Worm (Caenorhabditis elegans) whole organism, L3 larva: ENCODE data around the gene crn-7.

Experiments
- R02D3.7 ChIP-seq: fragments of 150-350 bp; optimal IDR thresholded peaks from 2 replicates; lab custom pipeline; 2014; ENCODE audit warnings: missing biosample characterization, missing genetic modification characterization
- ama-1 ChIP-seq: fragments of 150-350 bp; optimal IDR thresholded peaks from 2 replicates; lab custom pipeline; 2018
- ceh-16 ChIP-seq: sonication (generic microtip); optimal IDR thresholded peaks from 2 replicates; lab custom pipeline; 2017; ENCODE audit warnings: missing biosample characterization, missing genetic modification characterization
- ceh-28 ChIP-seq: fragments of 150-350 bp; optimal IDR thresholded peaks from 2 replicates; lab custom pipeline; 2014; ENCODE audit warnings: missing biosample characterization, missing genetic modification reagents, missing genetic modification characterization
- ceh-82 ChIP-seq: fragments of 150-350 bp; optimal IDR thresholded peaks from 2 replicates; lab custom pipeline; 2014; ENCODE audit warnings: missing biosample characterization, missing genetic modification characterization
- ceh-9 ChIP-seq: sonication (generic microtip); optimal IDR thresholded peaks from 2 replicates; lab custom pipeline; 2018; ENCODE audit warnings: missing biosample characterization, missing genetic modification characterization
- daf-12 ChIP-seq: fragments of 150-350 bp; optimal IDR thresholded peaks from 2 replicates; lab custom pipeline; 2014; ENCODE audit warnings: missing biosample characterization, missing genetic modification reagents, missing genetic modification characterization
- egl-5 ChIP-seq: fragments of 150-350 bp; optimal IDR thresholded peaks from 2 replicates; lab custom pipeline; 2017; ENCODE audit warnings: missing biosample characterization, missing genetic modification reagents, missing genetic modification characterization, inconsistent platforms
- elt-1 ChIP-seq: fragments of 150-350 bp; optimal IDR thresholded peaks from 2 replicates; lab custom pipeline; 2014; ENCODE audit warnings: missing biosample characterization, missing genetic modification characterization
- elt-2 ChIP-seq: sonication (generic microtip); optimal IDR thresholded peaks from 2 replicates; lab custom pipeline; 2016; ENCODE audit warnings: missing genetic modification reagents, mild to moderate bottlenecking, missing genetic modification characterization, missing compliant biosample characterization
- elt-3 ChIP-seq, 3 experiments: fragments of 150-350 bp in 1 of 3; sonication (generic microtip) in 2 of 3; optimal IDR thresholded peaks; 2 replicates in 2 of 3; 4 replicates in 1 of 3; lab custom pipeline; 2014 to 2017; ENCODE audit warnings: missing biosample characterization in 3 of 3, missing genetic modification characterization in 3 of 3
- eor-1 ChIP-seq, 2 experiments: fragments of 150-350 bp; optimal IDR thresholded peaks; 2 replicates each; lab custom pipeline; 2014 to 2018; ENCODE audit warnings: missing biosample characterization in 2 of 2, missing genetic modification characterization in 2 of 2
- fkh-10 ChIP-seq: sonication (generic microtip); optimal IDR thresholded peaks from 2 replicates; lab custom pipeline; 2017; ENCODE audit warnings: missing biosample characterization, missing genetic modification reagents, missing genetic modification characterization
- fkh-2 ChIP-seq: fragments of 150-350 bp; optimal IDR thresholded peaks from 2 replicates; lab custom pipeline; 2014; ENCODE audit warnings: missing biosample characterization, missing genetic modification reagents, missing genetic modification characterization
- fos-1 ChIP-seq: fragments of 150-350 bp; optimal IDR thresholded peaks from 2 replicates; lab custom pipeline; 2014; ENCODE audit warnings: missing biosample characterization, missing genetic modification characterization
- hmg-11 ChIP-seq: sonication (generic microtip); optimal IDR thresholded peaks from 2 replicates; lab custom pipeline; 2016; ENCODE audit warnings: missing genetic modification characterization, missing compliant biosample characterization
- jun-1 ChIP-seq: fragments of 150-350 bp; optimal IDR thresholded peaks from 2 replicates; lab custom pipeline; 2014; ENCODE audit warnings: missing biosample characterization, missing genetic modification reagents, missing genetic modification characterization
- lin-15B ChIP-seq: fragments of 150-350 bp; optimal IDR thresholded peaks from 2 replicates; lab custom pipeline; 2014; ENCODE audit warnings: missing biosample characterization, missing genetic modification characterization
- lin-39 ChIP-seq: fragments of 150-350 bp; optimal IDR thresholded peaks from 2 replicates; lab custom pipeline; 2018; ENCODE audit warnings: missing biosample characterization, missing genetic modification reagents, missing genetic modification characterization
- lsy-12 ChIP-seq: sonication (generic microtip); optimal IDR thresholded peaks from 2 replicates; lab custom pipeline; 2016; ENCODE audit warnings: mild to moderate bottlenecking, missing genetic modification characterization, missing compliant biosample characterization
- mdl-1 ChIP-seq: fragments of 150-350 bp; optimal IDR thresholded peaks from 2 replicates; lab custom pipeline; 2014; ENCODE audit warnings: missing biosample characterization, missing genetic modification characterization
- nfya-1 ChIP-seq: sonication (generic microtip); optimal IDR thresholded peaks from 2 replicates; lab custom pipeline; 2017; ENCODE audit warnings: missing genetic modification characterization, mild to moderate bottlenecking, missing compliant biosample characterization, antibody characterized with exemption, moderate library complexity; ENCODE audit not compliant: insufficient read depth
- nhr-11 ChIP-seq: fragments of 150-350 bp; optimal IDR thresholded peaks from 2 replicates; lab custom pipeline; 2014; ENCODE audit warnings: missing biosample characterization, missing genetic modification characterization
- nhr-23 ChIP-seq: fragments of 150-350 bp; optimal IDR thresholded peaks from 2 replicates; lab custom pipeline; 2014; ENCODE audit warnings: missing biosample characterization, missing genetic modification reagents, missing genetic modification characterization
- nhr-237 ChIP-seq: fragments of 150-350 bp; optimal IDR thresholded peaks from 2 replicates; lab custom pipeline; 2014; ENCODE audit warnings: missing biosample characterization, missing genetic modification characterization
- nhr-25 ChIP-seq: sonication (generic microtip); optimal IDR thresholded peaks from 2 replicates; lab custom pipeline; 2017; ENCODE audit warnings: missing biosample characterization, missing genetic modification characterization
- nhr-28 ChIP-seq: fragments of 150-350 bp; optimal IDR thresholded peaks from 2 replicates; lab custom pipeline; 2014; ENCODE audit warnings: missing biosample characterization, missing genetic modification characterization
- nhr-43 ChIP-seq: sonication (generic microtip); optimal IDR thresholded peaks from 2 replicates; lab custom pipeline; 2016; ENCODE audit warnings: mild to moderate bottlenecking, missing genetic modification characterization, missing compliant biosample characterization; ENCODE audit not compliant: poor library complexity, severe bottlenecking
- nhr-67 ChIP-seq: fragments of 150-350 bp; optimal IDR thresholded peaks from 2 replicates; lab custom pipeline; 2014; ENCODE audit warnings: missing biosample characterization, missing genetic modification characterization
- nhr-76 ChIP-seq: fragments of 150-350 bp; sonication (generic microtip); optimal IDR thresholded peaks from 5 replicates; lab custom pipeline; 2014; ENCODE audit warnings: missing biosample characterization, missing genetic modification characterization
- nhr-77 ChIP-seq: fragments of 150-350 bp; optimal IDR thresholded peaks from 2 replicates; lab custom pipeline; 2014; ENCODE audit warnings: missing biosample characterization, missing genetic modification characterization
- pha-4 ChIP-seq: fragments of 150-350 bp; optimal IDR thresholded peaks from 2 replicates; lab custom pipeline; 2014; ENCODE audit warnings: missing biosample characterization, missing genetic modification reagents, missing genetic modification characterization
- pqm-1 ChIP-seq: fragments of 150-350 bp; optimal IDR thresholded peaks from 2 replicates; lab custom pipeline; 2017; ENCODE audit warnings: missing biosample characterization, missing genetic modification characterization, inconsistent platforms
- snpc-4 ChIP-seq: fragments of 150-350 bp; optimal IDR thresholded peaks from 2 replicates; lab custom pipeline; 2014; ENCODE audit warnings: missing biosample characterization, missing genetic modification characterization
- tbx-2 ChIP-seq: sonication (generic microtip); optimal IDR thresholded peaks from 2 replicates; lab custom pipeline; 2016; ENCODE audit warnings: mild to moderate bottlenecking, missing genetic modification characterization, missing compliant biosample characterization
- unc-62 ChIP-seq: fragments of 150-350 bp; sonication (generic microtip); optimal IDR thresholded peaks from 4 replicates; lab custom pipeline; 2014; ENCODE audit warnings: missing biosample characterization, missing genetic modification reagents, missing genetic modification characterization
- zag-1 ChIP-seq: fragments of 150-350 bp; optimal IDR thresholded peaks from 2 replicates; lab custom pipeline; 2014; ENCODE audit warnings: missing biosample characterization, missing genetic modification characterization
- ztf-4 ChIP-seq: fragments of 150-350 bp; optimal IDR thresholded peaks from 2 replicates; lab custom pipeline; 2014; ENCODE audit warnings: missing biosample characterization, missing genetic modification characterization

crn-7 gene

DNA sequence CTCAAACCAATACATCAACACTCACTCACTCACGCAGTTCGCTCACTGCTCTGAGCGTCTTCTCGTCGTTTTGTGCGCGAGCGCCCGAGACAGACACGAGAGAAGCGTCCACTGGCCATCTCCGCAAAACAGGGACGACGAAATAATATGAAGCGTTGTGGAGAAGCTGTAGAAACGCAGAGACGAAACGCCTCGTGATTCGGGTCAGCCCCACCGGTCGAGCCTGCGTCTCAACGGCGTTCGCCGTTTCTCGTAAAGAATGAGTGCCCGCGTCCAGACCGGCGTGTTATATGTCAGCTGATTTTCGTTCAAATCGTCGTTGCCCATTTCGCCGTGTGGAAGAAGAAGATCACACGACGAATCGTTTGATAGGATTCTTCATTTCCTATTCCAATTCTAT, 40.8 kb upstream of the crn-7 start, which contains the start of gene fbxl-1:
fbxl-1 (plus strand) TSS at position 320 of the 400 bp plus-strand sequence.
- TF ChIP-seq zag-1 (tag; lab: Kevin White, UChicago), result no peak
- TF ChIP-seq hmg-11, result peak; percentile 94
- TF ChIP-seq unc-62 (GFP tag; lab: Kevin White, UChicago), result peak; percentile 38
- TF ChIP-seq ceh-82, result no peak
- TF ChIP-seq tbx-2 (tag; lab: Kevin White, UChicago), result peak; percentile 20
- TF ChIP-seq R02D3.7 (tag; lab: Kevin White, UChicago), result peak; percentile 33
- TF ChIP-seq pha-4 (tag; lab: Kevin White, UChicago), result peak; percentile 87
- TF ChIP-seq nhr-237 (tag; lab: Kevin White, UChicago), result no peak
- TF ChIP-seq ceh-16 (tag; lab: Kevin White, UChicago), result no peak
- peak; percentile 33 for TF ChIP-seq ceh-28
- TF ChIP-seq lin-39, result peak; percentile 64
- TF ChIP-seq elt-2 (tag; lab: Kevin White, UChicago), result peak; percentile 66
- no peak for TF ChIP-seq nhr-77 (tag; lab: Kevin White, UChicago)
- peak; percentile 36 for TF ChIP-seq elt-1 (tag; lab: Kevin White, UChicago)
- TF ChIP-seq lin-15B (tag; lab: Kevin White, UChicago), result peak; percentile 73
- peak; percentile 59 for TF ChIP-seq mdl-1
- no peak for TF ChIP-seq nhr-11 (tag; lab: Kevin White, UChicago)
- TF ChIP-seq nhr-76 (tag; lab: Kevin White, UChicago), result no peak
- TF ChIP-seq nhr-43 (tag; lab: Kevin White, UChicago), result peak; percentile 63
- TF ChIP-seq egl-5 (tag; lab: Kevin White, UChicago), result peak; percentile 84
- peak; percentile 64 for TF ChIP-seq snpc-4 (tag; lab: Kevin White, UChicago)
- TF ChIP-seq nfya-1 (tag; lab: Kevin White, UChicago), result peak; percentile 92
- peak; percentile 93 for TF ChIP-seq jun-1 (tag; lab: Kevin White, UChicago)
- TF ChIP-seq ztf-4 (tag; lab: Kevin White, UChicago), result peak; percentile 12
- no peak for TF ChIP-seq fkh-2 (tag; lab: Kevin White, UChicago)
- TF ChIP-seq eor-1 (tag; optimal IDR thresholded peaks at IDR 0.05; lab: Kevin White, UChicago), result no peak
- TF ChIP-seq daf-12 (tag; lab: Kevin White, UChicago), result no peak
- peak; percentile 47 for TF ChIP-seq fkh-10
- TF ChIP-seq lsy-12 (tag; lab: Kevin White, UChicago), result peak; percentile 74
- no peak for TF ChIP-seq nhr-28 (tag; lab: Kevin White, UChicago)
- TF ChIP-seq elt-3 (tag; optimal IDR thresholded peaks at IDR 0.05; lab: Kevin White, UChicago), result no peak
- TF ChIP-seq pqm-1, result peak; percentile 55
- no peak for TF ChIP-seq nhr-67 (tag; lab: Kevin White, UChicago)
- TF ChIP-seq ceh-9, result no peak
- TF ChIP-seq nhr-23, result peak; percentile 52
- TF ChIP-seq nhr-25 (tag; lab: Kevin White, UChicago), result peak; percentile 26
- TF ChIP-seq fos-1, result no peak
- TF ChIP-seq, all 47 proteins: peak for 22

DNA sequence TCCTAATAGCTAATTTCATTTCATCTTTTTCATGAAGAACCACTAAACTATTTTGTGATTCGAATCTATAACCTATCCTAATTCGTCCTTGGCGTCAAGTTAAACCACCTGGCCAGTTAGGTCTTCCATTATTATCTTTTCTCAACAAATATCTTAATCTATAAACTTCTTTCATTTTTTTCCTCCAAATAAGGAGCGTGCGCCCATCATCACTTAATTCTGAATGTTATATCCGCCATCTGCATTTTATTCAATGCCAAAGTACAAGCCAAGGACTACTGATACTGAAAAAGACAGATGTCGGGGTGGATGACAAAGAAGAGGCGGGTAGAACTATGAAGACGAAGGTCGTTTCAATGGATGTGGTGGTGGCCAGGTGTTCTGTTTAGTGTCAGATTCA, 39.4 kb upstream of the crn-7 start:
- TF ChIP-seq snpc-4 (tag; lab: Kevin White, UChicago), result no peak
- no peak for TF ChIP-seq lin-15B (tag; lab: Kevin White, UChicago)
- no peak for TF ChIP-seq nhr-237 (tag; lab: Kevin White, UChicago)
- TF ChIP-seq fos-1, result no peak
- TF ChIP-seq egl-5 (tag; lab: Kevin White, UChicago), result peak; percentile 25
- peak; percentile 2 for TF ChIP-seq nhr-23
- TF ChIP-seq lsy-12 (tag; lab: Kevin White, UChicago), result no peak
- TF ChIP-seq nhr-25 (tag; lab: Kevin White, UChicago), result peak; percentile 48
- no peak for TF ChIP-seq nhr-11 (tag; lab: Kevin White, UChicago)

DNA sequence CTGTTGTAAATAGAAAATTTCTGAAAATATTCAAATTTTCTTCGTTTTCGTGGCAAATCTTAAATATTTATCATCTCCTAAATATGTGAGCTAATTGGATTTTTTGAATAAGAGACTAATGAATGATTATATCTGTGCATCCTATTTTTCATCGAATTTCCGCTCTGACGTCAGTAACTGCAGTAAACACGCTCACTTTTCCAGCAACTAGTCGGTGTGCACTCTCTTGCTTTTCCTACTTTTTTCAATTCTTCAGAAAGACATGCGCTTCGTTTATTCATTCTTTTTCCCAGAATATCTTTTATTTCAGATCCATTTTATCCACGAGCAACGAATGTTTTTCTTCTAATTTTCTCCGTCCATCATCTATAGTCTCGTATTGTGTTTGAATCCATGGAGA, 38.9 kb upstream of the crn-7 start:
- TF ChIP-seq ama-1 (lab: Kevin White, UChicago) (no peak), ceh-82 (no peak), lin-15B (tag; lab: Kevin White, UChicago) (no peak), lin-39 (no peak), nhr-11 (tag; lab: Kevin White, UChicago) (peak; percentile 32), nfya-1 (tag; lab: Kevin White, UChicago) (peak; percentile 12)
